Worm (Caenorhabditis elegans): ENCODE results near the gene tag-131.

DNA sequence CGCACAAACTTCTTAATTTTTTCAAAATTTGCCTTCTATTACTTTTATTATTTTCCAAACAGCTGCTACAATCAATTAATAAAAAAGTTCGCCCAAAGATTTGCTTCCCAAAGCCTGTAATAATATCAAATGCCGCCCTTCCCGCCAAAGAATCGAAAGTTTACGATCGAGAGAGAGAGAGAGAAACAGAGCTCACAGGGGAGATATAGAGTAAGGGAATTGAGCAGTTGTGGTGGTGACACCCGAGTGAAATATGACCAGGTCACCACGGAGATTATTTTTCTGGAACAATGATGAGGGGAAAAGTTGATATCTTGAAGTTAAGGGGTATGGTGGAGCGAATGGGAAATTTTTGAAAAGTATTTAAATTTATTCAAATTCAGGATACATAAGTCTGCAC is 42.4 kb downstream of the tag-131 start:
- TF ChIP-seq hpl-2 (GFP tag; optimal IDR thresholded peaks at IDR 0.05) (no peak), F16B12.6 (tag; optimal IDR thresholded peaks at IDR 0.05) (no peak)
